Fruit fly (Drosophila melanogaster): ENCODE data around the gene Hyls1.

The Hyls1 gene

dm6 chr2L:16350742-16351568, 1.5 kb downstream of the Hyls1 start (continued):
- TF ChIP-seq Awh (GFP tag; IDR thresholded peaks at IDR 0.05) (peak; percentile 99), Sin3A (optimal IDR thresholded peaks at IDR 0.05) (peak; percentile 34), CG7987 (GFP tag; optimal IDR thresholded peaks at IDR 0.05) (peak; percentile 97), CG4820 (GFP tag; optimal IDR thresholded peaks at IDR 0.05) (peak; percentile 98), Lpt (GFP tag; optimal IDR thresholded peaks at IDR 0.05) (no peak), Bdp1 (GFP tag; optimal IDR thresholded peaks at IDR 0.05) (peak; percentile 91), sima (GFP tag; optimal IDR thresholded peaks at IDR 0.05) (peak; percentile 96), gcm (GFP tag; optimal IDR thresholded peaks at IDR 0.05) (peak; percentile 99), ac (GFP tag; optimal IDR thresholded peaks at IDR 0.05) (peak; percentile 96), CG4730 (GFP tag; IDR thresholded peaks at IDR 0.05) (peak; percentile 98), Atf6 (GFP tag; IDR thresholded peaks at IDR 0.05) (peak; percentile 99), CG14860 (GFP tag; IDR thresholded peaks at IDR 0.05; ENCODE audit: partially characterized antibody) (0 out of 3 replicates have a peak, but pooled peaks have one; percentile 14), otp (GFP tag; IDR thresholded peaks at IDR 0.05) (peak; percentile 98), CG10209 (GFP tag; optimal IDR thresholded peaks at IDR 0.05) (peak; percentile 99), CG6813 (GFP tag; optimal IDR thresholded peaks at IDR 0.05) (peak; percentile 99), vfl (GFP tag; optimal IDR thresholded peaks at IDR 0.05) (peak; percentile 98), dan (GFP tag; IDR thresholded peaks at IDR 0.05) (peak; percentile 94), Hand (GFP tag; optimal IDR thresholded peaks at IDR 0.05) (peak; percentile 99), Sox100B (GFP tag; optimal IDR thresholded peaks at IDR 0.05) (peak; percentile 99), tll (GFP tag; optimal IDR thresholded peaks at IDR 0.05) (peak in 1 of 2 experiments; percentile 66), CG3407 (GFP tag; optimal IDR thresholded peaks at IDR 0.05) (peak; percentile 98), YL-1 (GFP tag; optimal IDR thresholded peaks at IDR 0.05) (peak; percentile 97), run (tag; optimal IDR thresholded peaks at IDR 0.05) (peak; percentile 99), Xrp1 (GFP tag; IDR thresholded peaks at IDR 0.05) (peak; percentile 99), CG9932 (GFP tag; IDR thresholded peaks at IDR 0.05) (peak; percentile 99), chn (GFP tag; optimal IDR thresholded peaks at IDR 0.05) (peak; percentile 99), Oaz (GFP tag; IDR thresholded peaks at IDR 0.05) (peak; percentile 99), bab2 (GFP tag; optimal IDR thresholded peaks at IDR 0.05) (peak; percentile 98), CG10565 (GFP tag; optimal IDR thresholded peaks at IDR 0.05) (peak; percentile 93), CG11247 (GFP tag; IDR thresholded peaks at IDR 0.05) (peak; percentile 98), CG17568 (GFP tag; optimal IDR thresholded peaks at IDR 0.05) (peak; percentile 99), kah (GFP tag; optimal IDR thresholded peaks at IDR 0.05) (peak; percentile 97), CG8944 (GFP tag; optimal IDR thresholded peaks at IDR 0.05) (peak; percentile 96), zfh1 (GFP tag; IDR thresholded peaks at IDR 0.05) (peak; percentile 99), CG2712 (tag; optimal IDR thresholded peaks at IDR 0.05) (peak; percentile 99), abd-A (tag; optimal IDR thresholded peaks at IDR 0.05) (peak; percentile 95), CG9797 (GFP tag; optimal IDR thresholded peaks at IDR 0.05) (peak; percentile 65), dmrt11E (tag; optimal IDR thresholded peaks at IDR 0.05) (peak; percentile 99), Stat92E (GFP tag; optimal IDR thresholded peaks at IDR 0.05) (peak in 1 of 3 experiments; percentile 99), br (optimal IDR thresholded peaks at IDR 0.05) (no peak), twi (tag; optimal IDR thresholded peaks at IDR 0.05) (peak; percentile 97), CG7786 (GFP tag; optimal IDR thresholded peaks at IDR 0.05) (peak; percentile 97), Tbp (GFP tag; optimal IDR thresholded peaks at IDR 0.05) (no peak), pho (GFP tag; optimal IDR thresholded peaks at IDR 0.05) (peak; percentile 98), slp2 (GFP tag; optimal IDR thresholded peaks at IDR 0.05) (peak; percentile 98), CG33213 (GFP tag; optimal IDR thresholded peaks at IDR 0.05) (peak; percentile 97), btn (GFP tag; optimal IDR thresholded peaks at IDR 0.05) (peak; percentile 97), CG10543 (GFP tag; optimal IDR thresholded peaks at IDR 0.05) (peak; percentile 99), CG8388 (GFP tag; optimal IDR thresholded peaks at IDR 0.05) (peak; percentile 99)
